Worm (Caenorhabditis elegans): ENCODE measurements around the gene K09A11.1.

DNA sequence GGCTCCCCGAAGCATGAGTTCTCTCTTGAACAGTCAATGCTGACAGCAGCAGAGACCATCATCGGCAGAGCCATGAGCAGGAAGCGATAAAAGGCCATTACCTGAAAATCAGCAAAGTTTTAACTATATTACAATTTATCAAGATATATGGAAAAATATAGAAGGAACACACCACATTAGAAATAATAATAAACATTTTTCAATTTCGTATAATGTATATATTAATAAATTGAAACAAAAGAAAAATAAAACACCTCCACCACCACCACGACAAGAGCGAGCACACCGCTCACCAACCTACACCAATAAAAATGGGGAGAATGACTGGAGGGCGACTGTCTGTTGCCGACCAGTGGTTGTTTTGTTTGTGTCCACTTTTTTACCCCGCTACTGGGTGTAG, 24.2 kb downstream of the K09A11.1 start, which contains the start of gene R04D3.2:
- TF ChIP-seq gei-17 (GFP tag; optimal IDR thresholded peaks at IDR 0.05) (no peak), Y67H2A.10 (GFP tag; conservative IDR thresholded peaks at IDR 0.05) (no peak)

Data from whole organism, young adult.